Worm (Caenorhabditis elegans) whole organism, midembryonic: ENCODE results near the gene fbxb-18.

Source experiments
- T22C8.4 ChIP-seq: fragments of 200-800 bp; sonication (Bioruptor generic); IDR thresholded peaks from 2 replicates; pipeline ENCODE4 v1.3.6; 2022; ENCODE audit warnings: missing genetic modification characterization, missing compliant biosample characterization
- flt-1 ChIP-seq: fragments of 200-800 bp; sonication (Bioruptor generic); IDR thresholded peaks from 2 replicates; pipeline ENCODE4 v1.3.6; 2022; ENCODE audit warnings: missing genetic modification characterization, missing compliant biosample characterization
- klf-2 ChIP-seq: fragments of 200-800 bp; sonication (Bioruptor generic); conservative IDR thresholded peaks from 2 replicates; pipeline ENCODE4 v1.3.6; 2022; ENCODE audit warnings: missing genetic modification reagents, missing genetic modification characterization, missing compliant biosample characterization
- tab-1 ChIP-seq: fragments of 200-800 bp; sonication (Bioruptor generic); IDR thresholded peaks from 2 replicates; pipeline ENCODE4 v1.3.6; 2022; ENCODE audit warnings: missing genetic modification characterization, missing compliant biosample characterization
- ztf-23 ChIP-seq: fragments of 200-800 bp; sonication (Bioruptor generic); IDR thresholded peaks from 2 replicates; pipeline ENCODE4 v1.3.6; 2022; ENCODE audit warnings: missing genetic modification reagents, missing genetic modification characterization, missing compliant biosample characterization
- ztf-29 ChIP-seq: fragments of 200-800 bp; sonication (Bioruptor generic); IDR thresholded peaks from 2 replicates; pipeline ENCODE4 v1.3.6; 2022; ENCODE audit warnings: missing genetic modification reagents, missing genetic modification characterization, missing compliant biosample characterization

- TF ChIP-seq T22C8.4 (GFP tag; lab: Robert Waterston, UW): no peak
- no peak for TF ChIP-seq ztf-23 (GFP tag; lab: Robert Waterston, UW)
- no peak for TF ChIP-seq flt-1
- no peak for TF ChIP-seq tab-1
- no peak for TF ChIP-seq ztf-29
- TF ChIP-seq klf-2: no peak
These were observed 46.4 kb upstream of the fbxb-18 start for ce11 chrII:1735145-1735544.
